Worm (Caenorhabditis elegans) whole organism, young adult: ENCODE measurements around the gene EEED8.15.

Experiments used
- B0261.1 ChIP-seq: sonication (generic microtip); optimal IDR thresholded peaks from 2 replicates; lab custom pipeline; 2016; ENCODE audit warnings: mild to moderate bottlenecking, missing genetic modification characterization, moderate library complexity, missing compliant biosample characterization
- F10E7.11 ChIP-seq: sonication (generic microtip); optimal IDR thresholded peaks from 2 replicates; lab custom pipeline; 2017; ENCODE audit warnings: mild to moderate bottlenecking, missing genetic modification characterization, moderate library complexity, missing compliant biosample characterization
- F22D6.2 ChIP-seq: sonication (generic microtip); optimal IDR thresholded peaks from 2 replicates; lab custom pipeline; 2016; ENCODE audit warnings: mild to moderate bottlenecking, missing genetic modification characterization, missing compliant biosample characterization
- F23B12.7 ChIP-seq: sonication (generic microtip); optimal IDR thresholded peaks from 2 replicates; lab custom pipeline; 2017; ENCODE audit warnings: missing genetic modification characterization, mild to moderate bottlenecking, missing compliant biosample characterization, antibody characterized with exemption, moderate library complexity; ENCODE audit not compliant: insufficient read depth
- F52B5.7 ChIP-seq: sonication (generic microtip); optimal IDR thresholded peaks from 2 replicates; lab custom pipeline; 2016; ENCODE audit warnings: mild to moderate bottlenecking, missing genetic modification characterization, missing compliant biosample characterization
- F55B11.4 ChIP-seq: sonication (generic microtip); optimal IDR thresholded peaks from 2 replicates; lab custom pipeline; 2016; ENCODE audit warnings: missing compliant biosample characterization, missing genetic modification characterization, borderline replicate concordance; ENCODE audit not compliant: insufficient read depth
- F57C9.4 ChIP-seq: sonication (generic microtip); optimal IDR thresholded peaks from 2 replicates; lab custom pipeline; 2017; ENCODE audit warnings: mild to moderate bottlenecking, missing genetic modification characterization, missing compliant biosample characterization
- T07F8.4 ChIP-seq: sonication (generic microtip); optimal IDR thresholded peaks from 2 replicates; lab custom pipeline; 2016; ENCODE audit warnings: mild to moderate bottlenecking, missing genetic modification characterization, moderate library complexity, missing compliant biosample characterization
- T26A5.8 ChIP-seq: sonication (generic microtip); optimal IDR thresholded peaks from 2 replicates; lab custom pipeline; 2016; ENCODE audit warnings: missing genetic modification characterization, missing compliant biosample characterization
- Y56A3A.18 ChIP-seq: fragments of 200-800 bp; sonication (Bioruptor generic); IDR thresholded peaks from 2 replicates; pipeline ENCODE4 v1.3.6; 2022; ENCODE audit warnings: missing genetic modification reagents, missing genetic modification characterization, missing compliant biosample characterization
- akir-1 ChIP-seq: fragments of 200-800 bp; sonication (Bioruptor generic); optimal IDR thresholded peaks from 2 replicates; lab custom pipeline; 2018; ENCODE audit warnings: mild to moderate bottlenecking, missing genetic modification characterization, moderate library complexity, missing compliant biosample characterization
- attf-3 ChIP-seq: fragments of 200-800 bp; sonication (Bioruptor generic); conservative IDR thresholded peaks from 2 replicates; pipeline ENCODE4 v1.3.6; 2022; ENCODE audit warnings: missing genetic modification reagents, missing genetic modification characterization, missing compliant biosample characterization
- attf-5 ChIP-seq: fragments of 200-800 bp; sonication (Bioruptor generic); optimal IDR thresholded peaks from 2 replicates; lab custom pipeline; 2018; ENCODE audit warnings: mild to moderate bottlenecking, missing genetic modification characterization, missing compliant biosample characterization
- cebp-2 ChIP-seq: fragments of 200-800 bp; sonication (Bioruptor generic); IDR thresholded peaks from 2 replicates; pipeline ENCODE4 v1.3.6; 2022; ENCODE audit warnings: missing genetic modification characterization, missing compliant biosample characterization
- ceh-100 ChIP-seq: fragments of 200-800 bp; sonication (Bioruptor generic); IDR thresholded peaks from 2 replicates; pipeline ENCODE4 v1.3.6; 2022; ENCODE audit warnings: missing genetic modification reagents, missing genetic modification characterization, missing compliant biosample characterization
- ceh-27 ChIP-seq: fragments of 200-800 bp; sonication (Bioruptor generic); optimal IDR thresholded peaks from 2 replicates; lab custom pipeline; 2018; ENCODE audit warnings: mild to moderate bottlenecking, missing genetic modification characterization, moderate library complexity, missing compliant biosample characterization
- chd-7 ChIP-seq: sonication (generic microtip); optimal IDR thresholded peaks from 2 replicates; lab custom pipeline; 2016; ENCODE audit warnings: mild to moderate bottlenecking, missing genetic modification characterization, moderate library complexity, missing compliant biosample characterization
- efl-1 ChIP-seq: fragments of 150-350 bp; optimal IDR thresholded peaks from 2 replicates; lab custom pipeline; 2014; ENCODE audit warnings: missing biosample characterization, missing genetic modification reagents, missing genetic modification characterization
- egl-44 ChIP-seq: fragments of 200-800 bp; sonication (Bioruptor generic); IDR thresholded peaks from 2 replicates; pipeline ENCODE4 v1.3.6; 2022; ENCODE audit warnings: missing genetic modification reagents, missing genetic modification characterization, missing compliant biosample characterization
- fkh-3 ChIP-seq: sonication (generic microtip); optimal IDR thresholded peaks from 2 replicates; lab custom pipeline; 2016; ENCODE audit warnings: mild to moderate bottlenecking, missing genetic modification characterization, missing compliant biosample characterization
- gei-17 ChIP-seq: fragments of 200-800 bp; sonication (Bioruptor generic); optimal IDR thresholded peaks from 2 replicates; lab custom pipeline; 2018; ENCODE audit warnings: mild to moderate bottlenecking, missing genetic modification characterization, missing compliant biosample characterization
- hrde-1 ChIP-seq: sonication (generic microtip); optimal IDR thresholded peaks from 2 replicates; lab custom pipeline; 2016; ENCODE audit warnings: missing genetic modification characterization, mild to moderate bottlenecking, missing compliant biosample characterization, moderate library complexity, missing genotype, missing genetic modification reagents, borderline replicate concordance
- hsf-1 ChIP-seq: fragments of 200-800 bp; sonication (Bioruptor generic); IDR thresholded peaks from 2 replicates; pipeline ENCODE4 v1.3.6; 2022; ENCODE audit warnings: missing genetic modification reagents, missing genetic modification characterization, missing compliant biosample characterization
- let-526 ChIP-seq: fragments of 200-800 bp; sonication (Bioruptor generic); IDR thresholded peaks from 2 replicates; pipeline ENCODE4 v1.3.6; 2022; ENCODE audit warnings: missing genetic modification reagents, missing genetic modification characterization, missing compliant biosample characterization
- lsl-1 ChIP-seq: fragments of 200-800 bp; sonication (Bioruptor generic); optimal IDR thresholded peaks from 2 replicates; lab custom pipeline; 2018; ENCODE audit warnings: mild to moderate bottlenecking, missing genetic modification characterization, moderate library complexity, missing compliant biosample characterization
- madf-8 ChIP-seq: fragments of 200-800 bp; sonication (Bioruptor generic); conservative IDR thresholded peaks from 2 replicates; pipeline ENCODE4 v1.3.6; 2022; ENCODE audit warnings: missing genetic modification reagents, missing genetic modification characterization, missing compliant biosample characterization
- mel-28 ChIP-seq: sonication (generic microtip); optimal IDR thresholded peaks from 2 replicates; lab custom pipeline; 2016; ENCODE audit warnings: borderline replicate concordance, mild to moderate bottlenecking, missing genetic modification characterization, missing compliant biosample characterization
- mxl-1 ChIP-seq: sonication (generic microtip); optimal IDR thresholded peaks from 2 replicates; lab custom pipeline; 2016; ENCODE audit warnings: missing genetic modification characterization, missing compliant biosample characterization
- nfyb-1 ChIP-seq: fragments of 200-800 bp; sonication (Bioruptor generic); IDR thresholded peaks from 2 replicates; pipeline ENCODE4 v1.3.6; 2022; ENCODE audit warnings: missing genetic modification reagents, missing genetic modification characterization, missing compliant biosample characterization
- nhr-80 ChIP-seq: sonication (generic microtip); optimal IDR thresholded peaks from 2 replicates; lab custom pipeline; 2016; ENCODE audit warnings: missing genetic modification characterization, missing compliant biosample characterization
- pbrm-1 ChIP-seq: fragments of 200-800 bp; sonication (Bioruptor generic); IDR thresholded peaks from 2 replicates; pipeline ENCODE4 v1.3.6; 2022; ENCODE audit warnings: missing genetic modification reagents, missing genetic modification characterization, missing compliant biosample characterization
- pha-4 ChIP-seq: fragments of 150-350 bp; sonication (generic microtip); optimal IDR thresholded peaks from 2 replicates; lab custom pipeline; 2014; ENCODE audit warnings: missing biosample characterization, missing genetic modification reagents, missing genetic modification characterization
- repo-1 ChIP-seq: sonication (generic microtip); optimal IDR thresholded peaks from 2 replicates; lab custom pipeline; 2017; ENCODE audit warnings: mild to moderate bottlenecking, missing genetic modification characterization, missing compliant biosample characterization
- rpc-1 ChIP-seq, 2 experiments: fragments of 150-350 bp in 1 of 2; sonication (generic microtip) in 1 of 2; optimal IDR thresholded peaks; 2 replicates each; lab custom pipeline; 2014 to 2018; ENCODE audit warnings: missing biosample characterization in 1 of 2, missing genetic modification characterization in 1 of 2, missing genetic modification reagents in 1 of 2, missing genotype in 1 of 2
- sea-2 ChIP-seq: fragments of 200-800 bp; sonication (Bioruptor generic); IDR thresholded peaks from 2 replicates; pipeline ENCODE4 v1.3.6; 2022; ENCODE audit warnings: missing genetic modification characterization, missing compliant biosample characterization
- snpc-1.1 ChIP-seq: sonication (generic microtip); optimal IDR thresholded peaks from 2 replicates; lab custom pipeline; 2017; ENCODE audit warnings: missing genetic modification characterization, mild to moderate bottlenecking, missing compliant biosample characterization, antibody characterized with exemption, moderate library complexity, missing genotype, missing genetic modification reagents; ENCODE audit not compliant: insufficient read depth
- snpc-1.3 ChIP-seq: sonication (generic microtip); optimal IDR thresholded peaks from 2 replicates; lab custom pipeline; 2017; ENCODE audit warnings: missing genetic modification characterization, mild to moderate bottlenecking, missing compliant biosample characterization, antibody characterized with exemption, moderate library complexity, missing genotype, missing genetic modification reagents; ENCODE audit not compliant: insufficient read depth
- snpc-4 ChIP-seq, 5 experiments: fragments of 150-350 bp in 1 of 5; sonication (generic microtip) in 4 of 5; optimal IDR thresholded peaks; 2 replicates each; lab custom pipeline; 2014 to 2018; ENCODE audit warnings: missing genetic modification characterization in 5 of 5, missing biosample characterization in 3 of 5, antibody characterized with exemption in 2 of 5, mild to moderate bottlenecking in 2 of 5, missing compliant biosample characterization in 2 of 5, missing genotype in 2 of 5, moderate library complexity in 2 of 5, missing genetic modification reagents in 1 of 5
- somi-1 ChIP-seq: fragments of 200-800 bp; sonication (Bioruptor generic); optimal IDR thresholded peaks from 2 replicates; lab custom pipeline; 2018; ENCODE audit warnings: mild to moderate bottlenecking, missing genetic modification characterization, missing compliant biosample characterization
- tbp1 ChIP-seq: fragments of 200-800 bp; sonication (Bioruptor generic); optimal IDR thresholded peaks from 2 replicates; lab custom pipeline; 2018; ENCODE audit warnings: mild to moderate bottlenecking, missing genetic modification characterization, missing compliant biosample characterization
- tbx-9 ChIP-seq: sonication (generic microtip); optimal IDR thresholded peaks from 2 replicates; lab custom pipeline; 2016; ENCODE audit warnings: borderline replicate concordance, missing genetic modification characterization, inconsistent platforms, missing compliant biosample characterization
- unc-62 ChIP-seq: fragments of 150-350 bp; optimal IDR thresholded peaks from 2 replicates; lab custom pipeline; 2014; ENCODE audit warnings: missing biosample characterization, missing genetic modification reagents, missing genetic modification characterization
- ztf-18 ChIP-seq: sonication (generic microtip); optimal IDR thresholded peaks from 2 replicates; lab custom pipeline; 2016; ENCODE audit warnings: missing genotype, mild to moderate bottlenecking, missing genetic modification characterization, missing compliant biosample characterization
- ztf-26 ChIP-seq: sonication (generic microtip); optimal IDR thresholded peaks from 2 replicates; lab custom pipeline; 2017; ENCODE audit warnings: missing genetic modification characterization, missing compliant biosample characterization
- ztf-28 ChIP-seq: fragments of 200-800 bp; sonication (Bioruptor generic); IDR thresholded peaks from 2 replicates; pipeline ENCODE4 v1.3.6; 2022; ENCODE audit warnings: missing genetic modification reagents, missing genetic modification characterization, missing compliant biosample characterization
- ztf-6 ChIP-seq: fragments of 200-800 bp; sonication (Bioruptor generic); IDR thresholded peaks from 2 replicates; pipeline ENCODE4 v1.3.6; 2022; ENCODE audit warnings: missing genetic modification reagents, missing genetic modification characterization, missing compliant biosample characterization

Gene EEED8.15

ce11 chrII:5373275-5374047 lies 45.6 kb upstream of the EEED8.15 start, which contains the start of the genes agt-2 and F09E5.3 (continued):
- TF ChIP-seq T07F8.4: no peak
- TF ChIP-seq gei-17 (GFP tag; lab: Kevin White, UChicago): no peak
- TF ChIP-seq ceh-27 (GFP tag; lab: Kevin White, UChicago): peak; percentile 80
- TF ChIP-seq rpc-1 (optimal IDR thresholded peaks at IDR 0.05; lab: Kevin White, UChicago): no peak
- no peak for TF ChIP-seq rpc-1 (tag; optimal IDR thresholded peaks at IDR 0.05; lab: Kevin White, UChicago)
- TF ChIP-seq let-526 (GFP tag; lab: Robert Waterston, UW): no peak
- TF ChIP-seq attf-3: peak; percentile 59
- TF ChIP-seq lsl-1: peak; percentile 71
- TF ChIP-seq unc-62: no peak
- TF ChIP-seq ztf-6: no peak
- no peak for TF ChIP-seq mel-28
- peak; percentile 92 for TF ChIP-seq attf-5
- TF ChIP-seq nfyb-1 (GFP tag; lab: Robert Waterston, UW): peak; percentile 77
- peak; percentile 61 for TF ChIP-seq tbp1 (GFP tag; lab: Kevin White, UChicago)
- no peak for TF ChIP-seq snpc-4 (GFP tag; optimal IDR thresholded peaks at IDR 0.05; lab: Kevin White, UChicago)
- TF ChIP-seq snpc-4 (tag; optimal IDR thresholded peaks at IDR 0.05; lab: Kevin White, UChicago): peak; percentile 5 to 72 (median 52)
- no peak for TF ChIP-seq tbx-9 (tag; lab: Kevin White, UChicago)
- peak; percentile 96 for TF ChIP-seq ztf-18 (tag; lab: Kevin White, UChicago)
- TF ChIP-seq F10E7.11 (tag; lab: Kevin White, UChicago): no peak
- peak; percentile 59 for TF ChIP-seq nhr-80 (tag; lab: Kevin White, UChicago)
- peak; percentile 86 for TF ChIP-seq pbrm-1 (GFP tag; lab: Robert Waterston, UW)
- no peak for TF ChIP-seq ztf-28
- peak; percentile 19 for TF ChIP-seq somi-1 (GFP tag; lab: Kevin White, UChicago)
- peak; percentile 68 for TF ChIP-seq ceh-100 (GFP tag; lab: Robert Waterston, UW)
- peak; percentile 61 for TF ChIP-seq pha-4 (tag; lab: Kevin White, UChicago)
- no peak for TF ChIP-seq egl-44 (GFP tag; lab: Robert Waterston, UW)
- TF ChIP-seq sea-2: no peak
- no peak for TF ChIP-seq akir-1 (GFP tag; lab: Kevin White, UChicago)
- peak; percentile 15 for TF ChIP-seq chd-7 (tag; lab: Kevin White, UChicago)
- no peak for TF ChIP-seq F57C9.4 (tag; lab: Kevin White, UChicago)
- TF ChIP-seq repo-1: peak; percentile 56
- no peak for TF ChIP-seq hrde-1 (tag; lab: Kevin White, UChicago)
- TF ChIP-seq T26A5.8 (tag; lab: Kevin White, UChicago): no peak
- no peak for TF ChIP-seq hsf-1 (GFP tag; lab: Robert Waterston, UW)
- TF ChIP-seq F52B5.7: no peak
- no peak for TF ChIP-seq fkh-3 (tag; lab: Kevin White, UChicago)
- TF ChIP-seq cebp-2 (GFP tag; lab: Robert Waterston, UW): no peak
- TF ChIP-seq F55B11.4: no peak
- TF ChIP-seq mxl-1 (tag; lab: Kevin White, UChicago): no peak
- TF ChIP-seq Y56A3A.18 (GFP tag; lab: Robert Waterston, UW): no peak
- peak; percentile 7 for TF ChIP-seq snpc-1.1 (tag; lab: Kevin White, UChicago)
- TF ChIP-seq F23B12.7: peak; percentile 13
- peak; percentile 58 for TF ChIP-seq ztf-26 (tag; lab: Kevin White, UChicago)
- TF ChIP-seq madf-8 (GFP tag; lab: Robert Waterston, UW): no peak; the same call in 1 of the 2 replicates
- TF ChIP-seq B0261.1 (tag; lab: Kevin White, UChicago): no peak
- peak; percentile 5 for TF ChIP-seq F22D6.2 (tag; lab: Kevin White, UChicago)
- TF ChIP-seq efl-1 (GFP tag; lab: Kevin White, UChicago): peak; percentile 40
- TF ChIP-seq snpc-1.3 (tag; lab: Kevin White, UChicago): peak; percentile 14
